Worm (Caenorhabditis elegans): ENCODE data around the gene K02E2.7.

ce11 chrV:20338020-20338419, 48.8 kb downstream of the K02E2.7 start:
- TF ChIP-seq ama-1 (optimal IDR thresholded peaks at IDR 0.05) (no peak), pes-1 (GFP tag; IDR thresholded peaks at IDR 0.05) (no peak), tra-4 (tag; optimal IDR thresholded peaks at IDR 0.05) (no peak), aly-1 (tag; optimal IDR thresholded peaks at IDR 0.05) (no peak), hmbx-1 (tag; optimal IDR thresholded peaks at IDR 0.05) (no peak), ets-7 (tag; optimal IDR thresholded peaks at IDR 0.05) (no peak)

All from whole organism, early embryonic.